Fruit fly (Drosophila melanogaster) whole organism: ENCODE measurements around the gene CG5381.

Source experiments
- CG8478 ChIP-seq: fragments of >200 bp; optimal IDR thresholded peaks from 2 replicates; lab custom pipeline; 2018; ENCODE audit warnings: inconsistent platforms
- Dll ChIP-seq: fragments of >200 bp; optimal IDR thresholded peaks from 2 replicates; lab custom pipeline; 2017
- EcR ChIP-seq, 2 experiments: fragments of >200 bp; optimal IDR thresholded peaks; 2 replicates each; lab custom pipeline; 2017; ENCODE audit warnings: missing biosample characterization in 2 of 2, missing genetic modification characterization in 2 of 2, missing genetic modification reagents in 2 of 2
- psq ChIP-seq: fragments of >200 bp; optimal IDR thresholded peaks from 2 replicates; lab custom pipeline; 2017
- usp ChIP-seq: fragments of >200 bp; optimal IDR thresholded peaks from 2 replicates; lab custom pipeline; 2017; ENCODE audit warnings: missing biosample characterization, missing genetic modification characterization, mixed read lengths

DNA sequence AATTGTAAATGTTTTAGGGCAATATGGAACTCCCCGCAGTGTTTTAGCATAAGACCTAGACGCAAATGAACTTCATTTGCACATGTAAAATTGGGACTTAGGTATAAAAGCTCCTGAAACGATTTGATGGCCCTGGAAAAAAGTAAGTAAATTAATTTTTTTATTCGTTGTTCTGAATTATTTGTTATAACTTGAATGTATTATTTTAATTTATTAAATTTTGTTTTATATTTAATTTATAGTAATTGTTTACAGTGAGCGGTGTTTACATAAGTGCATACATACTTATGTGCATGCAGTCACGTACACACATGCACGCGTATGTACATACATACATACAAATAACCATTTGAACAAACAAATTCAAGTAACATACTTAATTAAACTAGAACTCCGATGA lies 46.5 kb downstream of the CG5381 start:
- TF ChIP-seq EcR (GFP tag; optimal IDR thresholded peaks at IDR 0.05; lab: Kevin White, UChicago) = no peak
- TF ChIP-seq psq (lab: Kevin White, UChicago) = no peak
- no peak for TF ChIP-seq Dll (lab: Kevin White, UChicago)
- TF ChIP-seq CG8478 (lab: Kevin White, UChicago) = no peak
- TF ChIP-seq usp (GFP tag; lab: Kevin White, UChicago) = no peak
